Worm (Caenorhabditis elegans): ENCODE results near the gene pes-10.

ce11 chrII:12798814-12799213, 48.8 kb downstream of the pes-10 start:
- TF ChIP-seq fos-1 (tag; optimal IDR thresholded peaks at IDR 0.05) (peak; percentile 14), ZK546.5 (tag; optimal IDR thresholded peaks at IDR 0.05) (no peak), ceh-82 (tag; optimal IDR thresholded peaks at IDR 0.05) (no peak), nfya-1 (tag; optimal IDR thresholded peaks at IDR 0.05; ENCODE audit: insufficient read depth) (peak; percentile 90), R02D3.7 (tag; optimal IDR thresholded peaks at IDR 0.05) (peak; percentile 49), unc-39 (tag; optimal IDR thresholded peaks at IDR 0.05) (no peak), elt-3 (tag; optimal IDR thresholded peaks at IDR 0.05) (peak in 1 of 3 experiments; percentile 71), lin-39 (tag; optimal IDR thresholded peaks at IDR 0.05) (no peak), skn-1 (tag; optimal IDR thresholded peaks at IDR 0.05) (no peak), mdl-1 (tag; optimal IDR thresholded peaks at IDR 0.05) (peak; percentile 76), nhr-237 (tag; optimal IDR thresholded peaks at IDR 0.05) (no peak), aly-2 (tag; optimal IDR thresholded peaks at IDR 0.05) (no peak), unc-62 (GFP tag; optimal IDR thresholded peaks at IDR 0.05) (no peak)
